Fruit fly (Drosophila melanogaster): ENCODE measurements around the gene CG34296.

The CG34296 gene

DNA sequence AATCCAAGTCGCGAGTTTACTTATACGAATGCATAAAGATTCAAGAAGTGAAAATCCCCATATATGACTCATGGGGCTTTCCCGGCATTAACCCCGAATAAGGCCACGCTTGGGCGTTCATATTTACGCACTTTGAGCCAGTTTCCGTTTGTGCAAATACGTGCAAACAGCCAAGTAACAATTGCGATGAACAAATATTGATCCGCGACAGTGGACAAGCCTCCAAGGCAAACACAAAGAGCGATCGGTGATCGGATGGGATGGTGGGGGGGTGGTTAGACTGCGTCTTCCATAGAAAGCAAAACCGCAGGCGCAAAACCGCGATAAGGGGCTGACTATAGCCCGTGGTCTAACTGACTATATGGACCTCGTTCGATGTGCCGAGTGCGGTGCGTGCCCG is 34.9 kb downstream of the CG34296 start:
- TF ChIP-seq EcR (GFP tag; optimal IDR thresholded peaks at IDR 0.05) (peak; percentile 35), CG12605 (GFP tag; IDR thresholded peaks at IDR 0.05) (peak; percentile 40), CG34367 (tag; optimal IDR thresholded peaks at IDR 0.05) (peak; percentile 52), gl (tag; optimal IDR thresholded peaks at IDR 0.05) (peak; percentile 74), Pif1A (GFP tag; optimal IDR thresholded peaks at IDR 0.05) (peak; percentile 62), Pif1B (GFP tag; optimal IDR thresholded peaks at IDR 0.05) (no peak), rn (GFP tag; IDR thresholded peaks at IDR 0.05) (0 out of 2 replicates have a peak, but pooled peaks have one; percentile 18), Ets98B (GFP tag; IDR thresholded peaks at IDR 0.05) (peak; percentile 37; the same call in 1 of the 2 replicates), CG4496 (GFP tag; IDR thresholded peaks at IDR 0.05) (peak; percentile 36; the same call in 2 of the 3 replicates), CG15710 (tag; optimal IDR thresholded peaks at IDR 0.05) (no peak), CG17806 (tag; optimal IDR thresholded peaks at IDR 0.05) (no peak), CG13204 (GFP tag; optimal IDR thresholded peaks at IDR 0.05) (peak; percentile 83), CG10348 (GFP tag; IDR thresholded peaks at IDR 0.05) (no peak), fd96Ca (GFP tag; IDR thresholded peaks at IDR 0.05) (peak; percentile 49)

DNA sequence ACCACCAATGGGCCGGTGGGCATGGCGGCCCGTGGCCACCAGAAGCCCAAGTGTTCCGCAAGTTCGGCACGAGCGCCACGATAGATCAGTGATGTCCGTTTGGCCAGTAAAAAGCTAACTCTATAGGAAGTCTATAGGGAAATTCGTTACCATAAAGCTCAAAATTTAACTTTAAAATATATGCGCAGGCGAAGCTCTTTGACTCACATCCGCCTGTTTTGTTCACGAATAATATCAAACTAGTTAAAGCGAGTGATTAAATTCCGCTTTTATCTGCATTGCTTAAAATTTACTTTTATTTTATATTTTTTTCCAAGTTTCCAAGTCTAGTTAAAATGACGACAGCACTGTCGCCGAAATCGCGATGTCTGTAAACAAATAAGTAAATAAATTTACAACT is 35.3 kb downstream of the CG34296 start:
- no peak for TF ChIP-seq CG10348 (GFP tag; IDR thresholded peaks at IDR 0.05)
- peak; percentile 5 for TF ChIP-seq Snoo (tag; optimal IDR thresholded peaks at IDR 0.05)
- peak; percentile 38 for TF ChIP-seq Ets98B (GFP tag; IDR thresholded peaks at IDR 0.05)
- TF ChIP-seq CG32121 (GFP tag; IDR thresholded peaks at IDR 0.05) = peak; percentile 37
- TF ChIP-seq CG12605 (GFP tag; IDR thresholded peaks at IDR 0.05) = no peak
- TF ChIP-seq CG8159 (tag; optimal IDR thresholded peaks at IDR 0.05) = peak; percentile 53
- peak; percentile 38 for TF ChIP-seq CG15710 (tag; optimal IDR thresholded peaks at IDR 0.05)
- TF ChIP-seq Pif1A (GFP tag; optimal IDR thresholded peaks at IDR 0.05) = no peak
- no peak for TF ChIP-seq CG34367 (tag; optimal IDR thresholded peaks at IDR 0.05)
- TF ChIP-seq D1 (tag; optimal IDR thresholded peaks at IDR 0.05) = peak; percentile 10
- TF ChIP-seq CG8301 (tag; optimal IDR thresholded peaks at IDR 0.05) = peak; percentile 55
- no peak for TF ChIP-seq EcR (GFP tag; optimal IDR thresholded peaks at IDR 0.05)
- no peak for TF ChIP-seq CG13204 (GFP tag; optimal IDR thresholded peaks at IDR 0.05)
- peak; percentile 47 for TF ChIP-seq Pif1B (GFP tag; optimal IDR thresholded peaks at IDR 0.05)
- no peak for TF ChIP-seq gl (tag; optimal IDR thresholded peaks at IDR 0.05)
- TF ChIP-seq CG9948 (tag; optimal IDR thresholded peaks at IDR 0.05) = peak; percentile 34
- TF ChIP-seq CG14655 (GFP tag; optimal IDR thresholded peaks at IDR 0.05) = peak; percentile 63
- TF ChIP-seq CG17806 (tag; optimal IDR thresholded peaks at IDR 0.05) = peak; percentile 42
- TF ChIP-seq CG4496 (GFP tag; IDR thresholded peaks at IDR 0.05) = peak; percentile 71
- TF ChIP-seq rn (GFP tag; IDR thresholded peaks at IDR 0.05) = no peak
- TF ChIP-seq fd96Ca (GFP tag; IDR thresholded peaks at IDR 0.05) = peak; percentile 72

DNA sequence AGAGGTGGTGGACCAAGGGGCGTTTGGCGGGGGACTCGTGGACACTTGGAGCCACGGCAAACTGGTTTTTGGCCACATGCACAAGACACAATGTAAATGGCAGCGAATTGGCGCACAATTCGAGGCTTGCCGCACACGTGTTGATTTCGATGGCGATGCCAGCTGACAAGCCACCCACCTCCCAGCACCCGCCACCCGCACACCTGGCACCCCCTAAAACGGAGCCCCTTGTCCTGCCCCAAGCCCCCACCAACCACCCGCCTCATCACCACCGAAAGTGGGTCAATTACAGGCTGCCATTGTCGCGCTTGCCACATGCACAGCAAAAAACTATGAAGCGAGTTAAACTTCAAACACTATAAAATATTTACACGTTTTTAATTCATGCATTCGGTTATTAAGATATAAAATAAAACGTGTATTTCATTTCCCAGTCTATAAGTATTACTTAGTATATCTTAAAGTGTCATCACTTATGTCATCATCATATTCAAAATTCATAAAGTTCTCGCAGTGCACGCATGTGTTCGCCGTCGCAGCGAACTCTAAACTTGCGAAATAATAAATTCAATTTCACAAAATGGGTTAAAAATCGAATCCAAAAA is 35.9 kb downstream of the CG34296 start:
- TF ChIP-seq CG9948 (tag; optimal IDR thresholded peaks at IDR 0.05) (peak; percentile 50), CG8159 (tag; optimal IDR thresholded peaks at IDR 0.05) (peak; percentile 57), CG32121 (GFP tag; IDR thresholded peaks at IDR 0.05) (peak; percentile 83), Ets98B (GFP tag; IDR thresholded peaks at IDR 0.05) (peak; percentile 80), Pif1A (GFP tag; optimal IDR thresholded peaks at IDR 0.05) (peak; percentile 60), EcR (GFP tag; optimal IDR thresholded peaks at IDR 0.05) (no peak), D1 (tag; optimal IDR thresholded peaks at IDR 0.05) (no peak), CG10348 (GFP tag; IDR thresholded peaks at IDR 0.05) (0 out of 2 replicates have a peak, but pooled peaks have one; percentile 41), Snoo (tag; optimal IDR thresholded peaks at IDR 0.05) (peak; percentile 35), CG13204 (GFP tag; optimal IDR thresholded peaks at IDR 0.05) (no peak), fd96Ca (GFP tag; IDR thresholded peaks at IDR 0.05) (peak; percentile 61; the same call in 2 of the 3 replicates), gl (tag; optimal IDR thresholded peaks at IDR 0.05) (no peak), rn (GFP tag; IDR thresholded peaks at IDR 0.05) (peak; percentile 58), CG17806 (tag; optimal IDR thresholded peaks at IDR 0.05) (peak; percentile 46), CG8301 (tag; optimal IDR thresholded peaks at IDR 0.05) (peak; percentile 61), Pif1B (GFP tag; optimal IDR thresholded peaks at IDR 0.05) (peak; percentile 19), CG12605 (GFP tag; IDR thresholded peaks at IDR 0.05) (peak; percentile 66), CG34367 (tag; optimal IDR thresholded peaks at IDR 0.05) (peak; percentile 18), CG4496 (GFP tag; IDR thresholded peaks at IDR 0.05) (peak; percentile 84), CG15710 (tag; optimal IDR thresholded peaks at IDR 0.05) (peak; percentile 24), CG14655 (GFP tag; optimal IDR thresholded peaks at IDR 0.05) (peak; percentile 38)

DNA sequence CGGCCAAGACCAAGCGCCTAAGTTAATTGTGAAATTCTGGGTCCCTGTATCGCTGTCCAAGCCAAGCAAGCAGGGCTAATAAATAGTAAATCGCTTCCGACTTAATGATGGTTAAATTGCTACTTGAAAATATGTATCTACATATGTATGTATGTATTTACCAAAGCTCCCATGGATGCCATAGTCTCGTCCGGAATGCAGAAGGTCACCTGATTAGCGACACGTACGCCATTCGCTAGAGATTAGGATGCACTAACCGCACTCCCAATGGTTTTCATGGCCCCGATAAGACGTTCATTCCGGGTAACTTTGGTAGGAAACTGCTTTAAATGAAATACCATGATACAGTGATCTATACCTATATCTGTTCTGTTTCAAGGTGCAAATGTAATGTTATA is 36.4 kb downstream of the CG34296 start:
- TF ChIP-seq rn (GFP tag; IDR thresholded peaks at IDR 0.05) (no peak), CG10348 (GFP tag; IDR thresholded peaks at IDR 0.05) (no peak), fd96Ca (GFP tag; IDR thresholded peaks at IDR 0.05) (no peak), CG17806 (tag; optimal IDR thresholded peaks at IDR 0.05) (no peak), CG14655 (GFP tag; optimal IDR thresholded peaks at IDR 0.05) (no peak), CG13204 (GFP tag; optimal IDR thresholded peaks at IDR 0.05) (no peak), Pif1B (GFP tag; optimal IDR thresholded peaks at IDR 0.05) (no peak), CG9948 (tag; optimal IDR thresholded peaks at IDR 0.05) (no peak), Pif1A (GFP tag; optimal IDR thresholded peaks at IDR 0.05) (no peak), EcR (GFP tag; optimal IDR thresholded peaks at IDR 0.05) (no peak), gl (tag; optimal IDR thresholded peaks at IDR 0.05) (no peak), CG15710 (tag; optimal IDR thresholded peaks at IDR 0.05) (no peak), CG4496 (GFP tag; IDR thresholded peaks at IDR 0.05) (no peak), CG32121 (GFP tag; IDR thresholded peaks at IDR 0.05) (no peak)

DNA sequence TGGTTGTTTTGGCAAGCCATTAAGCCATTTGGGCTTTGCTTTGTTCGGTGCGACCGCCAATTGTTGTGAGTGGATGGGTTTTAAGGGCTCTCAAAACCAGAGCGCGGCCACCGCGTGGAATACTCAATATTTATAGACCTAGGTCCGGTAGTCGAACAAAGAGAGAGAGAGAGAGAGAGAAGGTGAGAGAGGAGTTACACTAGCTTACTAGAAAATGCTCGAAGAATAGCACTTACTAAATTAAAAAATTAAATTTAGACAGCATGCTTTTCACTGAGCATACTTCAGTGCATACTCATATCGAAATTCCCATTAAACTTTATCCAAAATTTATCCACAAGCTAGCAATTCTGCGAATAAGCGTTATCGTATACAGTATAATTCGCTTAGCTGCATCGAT is 37.7 kb downstream of the CG34296 start:
- TF ChIP-seq D1 (tag; optimal IDR thresholded peaks at IDR 0.05) = no peak
- TF ChIP-seq CG34367 (tag; optimal IDR thresholded peaks at IDR 0.05) = peak; percentile 3
- no peak for TF ChIP-seq rn (GFP tag; IDR thresholded peaks at IDR 0.05)
- TF ChIP-seq CG8159 (tag; optimal IDR thresholded peaks at IDR 0.05) = peak; percentile 24
- peak; percentile 20 for TF ChIP-seq CG15710 (tag; optimal IDR thresholded peaks at IDR 0.05)
